Fruit fly (Drosophila melanogaster): ENCODE data around the gene Gr93c.
A peak's percentile ranks its signal among the peaks of the same experiment; 100 is the strongest.

dm6 chr3R:21862137-21862850 is 17.2 kb upstream of the Gr93c start:
- peak; percentile 97 for TF ChIP-seq CG32006 (GFP tag; optimal IDR thresholded peaks at IDR 0.05)
- peak; percentile 80 for TF ChIP-seq OdsH (GFP tag; optimal IDR thresholded peaks at IDR 0.05)
- peak; percentile 96 for TF ChIP-seq Hr4 (GFP tag; optimal IDR thresholded peaks at IDR 0.05)
- TF ChIP-seq CG16779 (tag; optimal IDR thresholded peaks at IDR 0.05) = peak; percentile 61
- TF ChIP-seq Blimp-1 (GFP tag; optimal IDR thresholded peaks at IDR 0.05) = no peak

Data from whole organism, prepupa.